Worm (Caenorhabditis elegans) whole organism, mixed stage, embryonic: ENCODE results near the gene Y7A5A.10.

Source experiments
- ceh-39 ChIP-seq: fragments of 150-350 bp; optimal IDR thresholded peaks from 2 replicates; lab custom pipeline; 2014; ENCODE audit warnings: missing biosample characterization, missing genetic modification characterization
- ceh-83 ChIP-seq: fragments of 200-800 bp; sonication (Bioruptor generic); optimal IDR thresholded peaks from 2 replicates; lab custom pipeline; 2018; ENCODE audit warnings: mild to moderate bottlenecking, missing genetic modification characterization, missing compliant biosample characterization
- elt-3 ChIP-seq: fragments of 150-350 bp; optimal IDR thresholded peaks from 2 replicates; lab custom pipeline; 2014; ENCODE audit warnings: missing biosample characterization, missing genetic modification characterization
- nhr-12 ChIP-seq: fragments of 150-350 bp; optimal IDR thresholded peaks from 2 replicates; lab custom pipeline; 2014; ENCODE audit warnings: missing biosample characterization, missing genetic modification characterization
- nhr-237 ChIP-seq: fragments of 150-350 bp; optimal IDR thresholded peaks from 2 replicates; lab custom pipeline; 2014; ENCODE audit warnings: missing biosample characterization, missing genetic modification characterization
- sptf-1 ChIP-seq: sonication (generic microtip); optimal IDR thresholded peaks from 2 replicates; lab custom pipeline; 2017; ENCODE audit warnings: mild to moderate bottlenecking, missing genetic modification characterization, moderate library complexity, missing compliant biosample characterization
- tbx-8 ChIP-seq: fragments of 200-800 bp; sonication (Bioruptor generic); optimal IDR thresholded peaks from 2 replicates; lab custom pipeline; 2018; ENCODE audit warnings: mild to moderate bottlenecking, missing genetic modification characterization, moderate library complexity, missing compliant biosample characterization
- unc-62 ChIP-seq: fragments of 150-350 bp; optimal IDR thresholded peaks from 2 replicates; lab custom pipeline; 2014; ENCODE audit warnings: missing biosample characterization, missing genetic modification reagents, missing genetic modification characterization
- ztf-11 ChIP-seq: fragments of 150-350 bp; optimal IDR thresholded peaks from 2 replicates; lab custom pipeline; 2014; ENCODE audit warnings: missing biosample characterization, missing genetic modification characterization

DNA sequence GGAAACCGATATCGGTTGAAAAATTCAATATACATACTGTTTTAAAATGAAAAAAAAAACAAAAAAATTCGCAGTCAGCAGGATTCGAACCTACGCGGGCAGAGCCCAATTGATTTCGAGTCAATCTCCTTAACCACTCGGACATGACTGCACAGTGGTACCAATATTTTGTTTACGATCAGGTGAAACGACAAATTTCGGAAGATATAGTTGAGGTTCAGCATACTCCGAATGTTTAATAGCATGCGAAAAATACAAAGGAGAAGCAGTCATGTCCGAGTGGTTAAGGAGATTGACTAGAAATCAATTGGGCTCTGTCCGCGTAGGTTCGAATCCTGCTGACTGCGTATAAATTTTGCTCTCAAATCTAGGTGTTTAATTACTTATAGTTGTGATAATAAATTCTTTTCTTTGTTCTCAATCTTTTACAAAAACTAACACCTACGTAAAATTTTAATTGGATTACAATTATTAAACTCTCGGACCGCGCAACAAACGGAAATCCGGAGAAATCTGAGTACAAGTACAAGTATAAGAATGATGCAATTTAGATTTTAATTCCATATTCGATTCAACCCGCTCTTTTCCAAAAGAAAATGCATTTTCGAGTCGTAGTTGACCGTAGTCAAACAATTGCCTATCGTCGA is 21.5 kb downstream of the Y7A5A.10 start, which contains the start of gene Y7A5A.13:
- TF ChIP-seq sptf-1 (tag; lab: Kevin White, UChicago) (no peak), tbx-8 (GFP tag; lab: Kevin White, UChicago) (no peak), unc-62 (no peak), nhr-12 (tag; lab: Kevin White, UChicago) (no peak), elt-3 (tag; lab: Kevin White, UChicago) (no peak), nhr-237 (tag; lab: Kevin White, UChicago) (no peak), ceh-39 (no peak), ztf-11 (tag; lab: Kevin White, UChicago) (no peak), ceh-83 (no peak)
